Worm (Caenorhabditis elegans): ENCODE results near the gene C46F11.4.

C46F11.4 gene

ce11 chrIII:3679083-3679482 is 15.0 kb upstream of the C46F11.4 start:
- TF ChIP-seq W03F9.2 (tag; optimal IDR thresholded peaks at IDR 0.05) (no peak), dao-5 (tag; optimal IDR thresholded peaks at IDR 0.05) (no peak), him-1 (tag; optimal IDR thresholded peaks at IDR 0.05) (no peak)

DNA sequence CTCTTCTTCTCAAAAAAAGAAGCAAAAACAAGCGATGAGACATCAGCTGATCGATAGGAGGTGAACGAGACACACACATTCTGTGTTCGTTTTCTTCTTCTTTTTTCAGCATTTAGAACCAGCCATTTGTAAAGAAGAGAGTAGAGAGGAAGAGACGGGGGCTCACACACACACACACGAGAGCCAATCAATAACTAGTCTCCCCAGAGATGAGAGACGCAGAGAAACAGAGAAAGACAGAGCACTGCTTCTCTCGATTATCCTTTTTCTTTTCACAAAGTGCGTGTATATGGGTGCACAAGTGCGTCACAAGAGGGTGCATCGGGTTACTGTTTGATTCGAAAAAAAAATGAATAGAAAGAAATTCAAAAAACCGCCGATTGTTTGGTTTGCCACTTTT is 13.3 kb upstream of the C46F11.4 start:
- TF ChIP-seq W03F9.2 (tag; optimal IDR thresholded peaks at IDR 0.05) (no peak), him-1 (tag; optimal IDR thresholded peaks at IDR 0.05) (peak; percentile 92)

- no peak for TF ChIP-seq dao-5 (tag; optimal IDR thresholded peaks at IDR 0.05)
- no peak for TF ChIP-seq him-1 (tag; optimal IDR thresholded peaks at IDR 0.05)
- no peak for TF ChIP-seq W03F9.2 (tag; optimal IDR thresholded peaks at IDR 0.05)
Measured at ce11 chrIII:3675480-3675879, 11.4 kb upstream of the C46F11.4 start.

DNA sequence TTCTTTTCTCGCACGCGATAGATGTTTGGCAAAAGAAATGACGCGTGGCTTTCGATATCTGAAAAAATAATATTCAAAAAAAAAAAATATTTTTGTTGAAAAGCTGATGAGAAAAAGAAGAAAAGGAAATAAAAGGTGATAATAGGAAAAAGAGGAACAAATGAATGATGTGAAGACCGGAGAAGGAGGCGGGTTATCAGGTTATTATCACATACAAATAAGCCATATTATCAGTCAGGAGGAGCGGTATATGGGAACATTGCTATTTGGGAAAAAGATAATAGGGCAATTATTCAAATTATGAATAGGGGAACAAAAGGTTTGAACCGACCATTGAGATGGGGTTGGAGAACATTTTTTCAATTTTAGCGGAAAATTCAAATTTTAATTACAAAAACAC is 10.0 kb upstream of the C46F11.4 start:
- TF ChIP-seq him-1 (tag; optimal IDR thresholded peaks at IDR 0.05) (no peak), W03F9.2 (tag; optimal IDR thresholded peaks at IDR 0.05) (no peak), dao-5 (tag; optimal IDR thresholded peaks at IDR 0.05) (no peak)

ce11 chrIII:3672839-3673238 is 8.7 kb upstream of the C46F11.4 start:
- TF ChIP-seq him-1 (tag; optimal IDR thresholded peaks at IDR 0.05) (no peak), dao-5 (tag; optimal IDR thresholded peaks at IDR 0.05) (no peak), W03F9.2 (tag; optimal IDR thresholded peaks at IDR 0.05) (no peak)

- TF ChIP-seq him-1 (tag; optimal IDR thresholded peaks at IDR 0.05) (no peak), dao-5 (tag; optimal IDR thresholded peaks at IDR 0.05) (no peak), W03F9.2 (tag; optimal IDR thresholded peaks at IDR 0.05) (no peak)
Measured at ce11 chrIII:3670984-3671383, 6.9 kb upstream of the C46F11.4 start.

ce11 chrIII:3670336-3670735 is 6.2 kb upstream of the C46F11.4 start, which contains the start of gene C46F11.6:
C46F11.6 (minus strand) TSS chrIII:3670436.
- TF ChIP-seq him-1 (tag; optimal IDR thresholded peaks at IDR 0.05) (no peak), dao-5 (tag; optimal IDR thresholded peaks at IDR 0.05) (no peak), W03F9.2 (tag; optimal IDR thresholded peaks at IDR 0.05) (no peak)

DNA sequence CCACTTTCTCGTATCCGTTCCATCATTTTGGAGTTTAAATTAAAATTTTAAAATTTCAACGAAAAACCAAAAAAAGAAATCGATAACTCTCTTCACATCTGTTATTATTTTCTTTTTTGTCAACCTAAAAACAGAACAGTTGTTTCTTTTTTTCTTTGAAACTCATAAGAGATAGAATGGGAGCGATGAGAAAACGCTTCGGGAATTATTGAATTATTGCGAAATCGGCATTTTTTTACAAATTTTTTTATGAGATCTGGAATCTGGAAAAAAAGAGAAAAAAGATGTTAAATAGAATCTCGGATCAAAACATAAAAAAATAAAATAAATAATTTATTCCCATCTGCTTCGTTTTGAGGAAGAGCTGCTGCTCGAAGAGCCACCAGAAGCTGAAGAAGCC is 6.6 kb downstream of the C46F11.4 start, which contains the start of gene C46F11.5:
C46F11.5 (minus strand) TSS at position 128 of the 400 bp plus-strand sequence.
- TF ChIP-seq dao-5 (tag; optimal IDR thresholded peaks at IDR 0.05) (no peak), him-1 (tag; optimal IDR thresholded peaks at IDR 0.05) (no peak), W03F9.2 (tag; optimal IDR thresholded peaks at IDR 0.05) (no peak)

ce11 chrIII:3652964-3653363 is 11.1 kb downstream of the C46F11.4 start:
- TF ChIP-seq dao-5 (tag; optimal IDR thresholded peaks at IDR 0.05) (no peak), W03F9.2 (tag; optimal IDR thresholded peaks at IDR 0.05) (no peak), him-1 (tag; optimal IDR thresholded peaks at IDR 0.05) (no peak)

- no peak for TF ChIP-seq dao-5 (tag; optimal IDR thresholded peaks at IDR 0.05)
- no peak for TF ChIP-seq him-1 (tag; optimal IDR thresholded peaks at IDR 0.05)
- no peak for TF ChIP-seq W03F9.2 (tag; optimal IDR thresholded peaks at IDR 0.05)
Measured at ce11 chrIII:3652427-3652826, 11.7 kb downstream of the C46F11.4 start.

DNA sequence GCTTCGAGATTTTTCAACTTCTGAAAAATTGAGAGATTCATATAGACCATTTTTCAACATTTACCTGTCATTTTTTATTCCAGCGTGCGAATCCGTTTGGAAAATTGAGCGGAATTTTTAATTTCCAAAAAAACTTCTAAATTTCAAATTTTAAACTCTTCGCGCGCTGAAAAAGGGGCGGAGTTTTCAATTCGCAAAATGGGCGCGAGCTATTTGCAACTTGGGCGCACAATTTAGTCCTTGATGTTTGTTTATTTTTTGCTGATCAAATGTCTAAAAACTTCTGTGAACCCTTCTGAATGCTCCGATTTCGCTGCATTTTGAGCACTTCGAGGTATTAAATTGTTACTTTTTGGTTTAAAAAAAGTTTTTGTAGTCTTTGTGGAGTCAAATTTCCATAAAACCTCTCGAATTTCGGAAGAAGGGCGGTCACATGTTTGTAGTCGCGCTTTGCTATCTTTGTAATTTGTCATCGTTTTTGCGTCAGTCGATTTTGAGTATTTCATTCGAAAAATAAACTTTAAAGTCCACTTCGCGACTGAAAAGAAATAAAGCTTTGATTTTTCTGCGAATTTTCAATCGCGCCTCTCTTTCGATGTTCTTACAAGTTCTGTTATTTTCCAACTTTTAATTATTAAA is 13.3 kb downstream of the C46F11.4 start, which contains the start of the genes madf-8 and gsr-1:
madf-8 (minus strand) TSS at position 156 of the 639 bp plus-strand sequence.
gsr-1 (plus strand) TSS at position 231 of the 639 bp plus-strand sequence.
- no peak for TF ChIP-seq W03F9.2 (tag; optimal IDR thresholded peaks at IDR 0.05)
- no peak for TF ChIP-seq dao-5 (tag; optimal IDR thresholded peaks at IDR 0.05)
- no peak for TF ChIP-seq him-1 (tag; optimal IDR thresholded peaks at IDR 0.05)

DNA sequence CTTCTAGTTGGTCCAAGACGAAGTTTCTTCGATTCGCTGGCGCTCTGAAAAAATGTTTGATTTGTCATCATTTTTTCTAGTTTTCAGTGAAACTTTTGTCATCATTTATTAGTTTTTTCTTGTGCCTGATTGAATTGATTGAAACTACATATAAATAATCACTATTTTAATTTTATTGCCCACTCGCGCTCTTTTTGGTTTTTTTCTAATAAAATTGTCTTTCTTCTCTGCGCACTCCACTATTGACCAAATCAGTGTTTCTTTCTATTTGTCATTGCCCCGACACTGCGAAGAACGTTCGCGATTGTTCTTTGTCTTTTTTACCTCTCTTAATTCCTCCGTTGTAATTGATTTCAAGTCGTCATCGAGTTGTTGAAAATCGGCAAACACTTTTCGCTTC is 13.8 kb downstream of the C46F11.4 start:
- TF ChIP-seq W03F9.2 (tag; optimal IDR thresholded peaks at IDR 0.05), result peak; percentile 3
- TF ChIP-seq him-1 (tag; optimal IDR thresholded peaks at IDR 0.05), result no peak

ce11 chrIII:3649305-3649704 is 14.8 kb downstream of the C46F11.4 start:
- TF ChIP-seq dao-5 (tag; optimal IDR thresholded peaks at IDR 0.05) (no peak), W03F9.2 (tag; optimal IDR thresholded peaks at IDR 0.05) (no peak), him-1 (tag; optimal IDR thresholded peaks at IDR 0.05) (no peak)

- TF ChIP-seq him-1 (tag; optimal IDR thresholded peaks at IDR 0.05) (no peak), W03F9.2 (tag; optimal IDR thresholded peaks at IDR 0.05) (no peak), dao-5 (tag; optimal IDR thresholded peaks at IDR 0.05) (no peak)
Measured at ce11 chrIII:3644075-3644474, 20.0 kb downstream of the C46F11.4 start, which contains the start of gene unc-93. unc-93 (plus strand) TSS chrIII:3644375.

ce11 chrIII:3643602-3644001 is 20.5 kb downstream of the C46F11.4 start:
- TF ChIP-seq dao-5 (tag; optimal IDR thresholded peaks at IDR 0.05), result no peak
- no peak for TF ChIP-seq him-1 (tag; optimal IDR thresholded peaks at IDR 0.05)
- TF ChIP-seq W03F9.2 (tag; optimal IDR thresholded peaks at IDR 0.05), result no peak
